Worm (Caenorhabditis elegans): Measurements from ENCODE around the gene sprp-4.

ce11 chrX:8800983-8801382 lies 52.4 kb downstream of the sprp-4 start:
- no peak for TF ChIP-seq eyg-1 (tag; optimal IDR thresholded peaks at IDR 0.05)
- no peak for TF ChIP-seq pqm-1 (tag; optimal IDR thresholded peaks at IDR 0.05)
- no peak for TF ChIP-seq gmeb-2 (tag; optimal IDR thresholded peaks at IDR 0.05)
- TF ChIP-seq pha-4 (tag; optimal IDR thresholded peaks at IDR 0.05) = no peak
- no peak for TF ChIP-seq che-1 (tag; optimal IDR thresholded peaks at IDR 0.05)
- no peak for TF ChIP-seq ceh-22 (tag; optimal IDR thresholded peaks at IDR 0.05)
- TF ChIP-seq ahr-1 (tag; optimal IDR thresholded peaks at IDR 0.05) = no peak

Data from whole organism, late embryonic.